Fruit fly (Drosophila melanogaster) whole organism, adult: ENCODE results near the gene Targ3.

Experiments
- CG12768 ChIP-seq: fragments of 200-800 bp; sonication (Bioruptor generic); optimal IDR thresholded peaks from 2 replicates; lab custom pipeline; 2017; ENCODE audit warnings: missing biosample characterization, missing genetic modification characterization, mild to moderate bottlenecking, moderate library complexity, missing genetic modification reagents
- CG1620 ChIP-seq: fragments of 200-800 bp; sonication (Bioruptor generic); optimal IDR thresholded peaks from 2 replicates; lab custom pipeline; 2016; ENCODE audit warnings: missing biosample characterization, missing genetic modification characterization
- CG33017 ChIP-seq: fragments of 200-800 bp; sonication (Bioruptor generic); optimal IDR thresholded peaks from 2 replicates; lab custom pipeline; 2018; ENCODE audit warnings: missing biosample characterization, mild to moderate bottlenecking, missing genetic modification characterization, moderate library complexity
- CG5204 ChIP-seq: fragments of 200-800 bp; sonication (Bioruptor generic); optimal IDR thresholded peaks from 2 replicates; lab custom pipeline; 2016; ENCODE audit warnings: missing biosample characterization, missing genetic modification characterization
- CG7045 ChIP-seq: fragments of 200-800 bp; sonication (Bioruptor generic); optimal IDR thresholded peaks from 2 replicates; lab custom pipeline; 2017; ENCODE audit warnings: missing biosample characterization, mild to moderate bottlenecking, missing genetic modification characterization
- Hr96 ChIP-seq: fragments of 200-800 bp; sonication (Bioruptor generic); optimal IDR thresholded peaks from 2 replicates; lab custom pipeline; 2016; ENCODE audit warnings: missing biosample characterization, missing genetic modification characterization
- Mnt ChIP-seq: fragments of 200-800 bp; sonication (Bioruptor generic); optimal IDR thresholded peaks from 2 replicates; lab custom pipeline; 2016; ENCODE audit warnings: missing biosample characterization, mild to moderate bottlenecking, missing genetic modification characterization
- bab1 ChIP-seq: fragments of 200-800 bp; sonication (Bioruptor generic); optimal IDR thresholded peaks from 3 replicates; lab custom pipeline; 2019; ENCODE audit warnings: missing biosample characterization, mild to moderate bottlenecking, missing genetic modification characterization, moderate library complexity
- cic ChIP-seq: fragments of 200-800 bp; sonication (Bioruptor generic); optimal IDR thresholded peaks from 2 replicates; lab custom pipeline; 2017; ENCODE audit warnings: missing biosample characterization, mild to moderate bottlenecking, missing genetic modification characterization, moderate library complexity
- ovo ChIP-seq: fragments of 200-800 bp; sonication (Bioruptor generic); optimal IDR thresholded peaks from 2 replicates; lab custom pipeline; 2016; ENCODE audit warnings: missing biosample characterization, missing genetic modification characterization

DNA sequence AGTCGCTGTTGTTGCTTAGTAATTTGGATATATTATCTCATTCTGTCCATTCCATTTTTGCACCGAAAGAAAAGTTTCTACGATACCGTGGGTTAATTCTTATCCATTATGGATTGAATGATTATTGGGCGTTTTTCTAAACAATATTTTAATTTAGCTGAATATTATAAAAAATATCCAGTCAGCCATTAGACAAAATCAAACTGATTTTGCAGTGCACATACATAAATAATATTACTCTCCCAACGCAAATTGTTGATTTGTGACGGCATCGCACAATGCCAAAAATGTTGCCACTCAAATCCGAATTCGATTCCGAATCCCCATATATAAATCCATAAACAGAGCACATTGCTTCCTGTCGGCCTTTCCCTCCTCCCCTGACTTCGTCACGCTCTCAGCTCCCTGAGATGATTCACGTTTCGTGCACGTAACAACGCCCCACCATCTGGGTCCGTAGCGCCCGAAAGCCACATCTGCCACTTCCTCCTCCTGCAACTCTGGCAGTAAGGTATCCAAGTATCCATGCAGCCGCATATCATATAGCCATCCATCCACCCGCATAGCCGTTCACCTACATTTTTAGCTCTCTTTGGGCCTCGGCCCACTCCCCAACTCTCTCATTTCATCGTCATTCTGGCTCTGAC lies 19.6 kb upstream of the Targ3 start:
- no peak for TF ChIP-seq CG1620 (GFP tag; lab: Kevin White, UChicago)
- no peak for TF ChIP-seq ovo (GFP tag; lab: Kevin White, UChicago)
- TF ChIP-seq bab1 (GFP tag; lab: Kevin White, UChicago): no peak
- no peak for TF ChIP-seq CG5204 (GFP tag; lab: Kevin White, UChicago)
- TF ChIP-seq Mnt (GFP tag; lab: Kevin White, UChicago): no peak
- no peak for TF ChIP-seq CG12768
- TF ChIP-seq Hr96 (GFP tag; lab: Kevin White, UChicago): no peak
- peak; percentile 27 for TF ChIP-seq CG33017 (tag; lab: Kevin White, UChicago)
- TF ChIP-seq cic: no peak
- no peak for TF ChIP-seq CG7045 (GFP tag; lab: Kevin White, UChicago)
